Fruit fly (Drosophila melanogaster) whole organism: ENCODE data around the gene bc10.
A peak's percentile ranks its signal among the peaks of the same experiment; 100 is the strongest.

Source experiments
- CG8478 ChIP-seq: fragments of >200 bp; optimal IDR thresholded peaks from 2 replicates; lab custom pipeline; 2018; ENCODE audit warnings: inconsistent platforms
- Dll ChIP-seq: fragments of >200 bp; optimal IDR thresholded peaks from 2 replicates; lab custom pipeline; 2017
- EcR ChIP-seq, 2 experiments: fragments of >200 bp; optimal IDR thresholded peaks; 2 replicates each; lab custom pipeline; 2017; ENCODE audit warnings: missing biosample characterization in 2 of 2, missing genetic modification characterization in 2 of 2, missing genetic modification reagents in 2 of 2
- pan ChIP-seq: fragments of >200 bp; optimal IDR thresholded peaks from 2 replicates; lab custom pipeline; 2017
- psq ChIP-seq: fragments of >200 bp; optimal IDR thresholded peaks from 2 replicates; lab custom pipeline; 2017
- usp ChIP-seq: fragments of >200 bp; optimal IDR thresholded peaks from 2 replicates; lab custom pipeline; 2017; ENCODE audit warnings: missing biosample characterization, missing genetic modification characterization, mixed read lengths

Gene bc10

DNA sequence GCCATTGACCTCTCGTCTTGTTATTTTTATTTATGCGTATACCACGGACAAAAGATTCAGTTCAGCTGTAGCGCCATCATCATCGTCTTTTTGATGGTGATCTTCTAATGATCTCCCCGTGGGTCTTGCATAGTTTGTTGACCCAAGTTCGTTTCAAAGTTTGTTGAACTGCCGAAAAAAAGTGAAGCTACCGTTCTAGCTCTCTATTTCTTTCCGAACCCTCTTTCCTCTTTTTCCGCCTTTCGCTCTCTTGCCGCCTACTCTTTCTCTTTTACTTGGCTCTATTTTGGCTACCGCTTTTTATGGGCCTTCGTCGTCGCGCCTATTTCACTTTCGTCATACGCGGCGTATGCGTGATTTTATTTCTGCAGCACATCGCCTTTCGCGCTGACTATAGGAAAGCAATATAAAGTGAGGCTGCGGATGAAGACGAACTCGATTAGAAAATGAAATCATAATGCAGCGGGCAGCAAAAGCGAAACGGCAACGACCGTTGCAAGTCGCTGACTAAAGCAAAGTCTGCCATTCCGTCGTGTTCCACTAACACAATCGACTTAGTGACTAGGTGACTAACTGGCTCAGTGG, 43.8 kb downstream of the bc10 start:
- no peak for TF ChIP-seq EcR (GFP tag; optimal IDR thresholded peaks at IDR 0.05; lab: Kevin White, UChicago)
- TF ChIP-seq usp (GFP tag; lab: Kevin White, UChicago), result no peak
- no peak for TF ChIP-seq pan
- TF ChIP-seq psq (lab: Kevin White, UChicago), result no peak
- TF ChIP-seq CG8478 (lab: Kevin White, UChicago), result no peak
- no peak for TF ChIP-seq Dll (lab: Kevin White, UChicago)

DNA sequence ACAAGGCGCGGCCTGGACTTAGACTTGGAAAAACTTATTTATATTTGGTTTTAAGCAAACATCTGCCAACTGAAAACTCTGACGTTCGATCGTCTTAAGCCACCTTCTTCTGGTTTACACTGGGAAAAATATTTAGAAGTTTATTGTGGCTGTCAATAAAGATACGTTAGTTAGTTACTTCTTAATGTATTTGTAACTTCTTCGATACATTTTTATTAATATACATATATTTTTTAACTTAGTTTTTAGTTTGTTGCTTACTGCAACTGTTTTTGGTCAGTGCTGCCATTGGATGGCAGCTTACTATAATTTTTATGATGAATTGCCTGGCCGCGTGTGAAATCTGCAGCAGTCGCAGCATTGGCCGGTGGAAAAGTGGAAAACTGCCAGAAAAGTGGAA, 44.5 kb downstream of the bc10 start:
- TF ChIP-seq usp (GFP tag; lab: Kevin White, UChicago) (no peak), CG8478 (lab: Kevin White, UChicago) (no peak), psq (lab: Kevin White, UChicago) (no peak), EcR (GFP tag; optimal IDR thresholded peaks at IDR 0.05; lab: Kevin White, UChicago) (no peak), Dll (lab: Kevin White, UChicago) (no peak), pan (no peak)

DNA sequence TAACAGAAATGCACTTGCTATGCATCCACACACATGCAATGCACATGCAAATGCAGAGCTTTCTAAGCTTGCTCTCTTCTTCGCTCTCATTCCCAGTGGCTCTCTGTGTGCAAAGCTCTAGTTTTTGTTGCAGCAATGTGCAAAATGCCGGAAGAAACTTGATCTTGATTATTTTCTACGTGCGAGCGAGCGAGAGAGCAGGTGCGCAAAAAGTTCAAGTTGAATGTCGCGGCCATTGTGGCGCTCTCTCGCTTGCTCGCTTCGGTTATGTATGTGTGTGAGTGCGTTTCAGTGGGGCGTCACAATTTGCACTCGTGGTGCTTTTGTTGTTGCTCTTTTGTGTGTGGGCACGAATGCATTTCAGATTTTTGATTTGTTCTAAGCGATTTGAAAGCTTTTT, 45.6 kb downstream of the bc10 start:
- TF ChIP-seq usp (GFP tag; lab: Kevin White, UChicago), result no peak
- TF ChIP-seq CG8478 (lab: Kevin White, UChicago), result peak; percentile 8

dm6 chr3L:5611732-5612250, 46.8 kb downstream of the bc10 start:
- TF ChIP-seq pan, result no peak
- peak; percentile 84 to 97 for TF ChIP-seq EcR (GFP tag; optimal IDR thresholded peaks at IDR 0.05; lab: Kevin White, UChicago)

- TF ChIP-seq psq (lab: Kevin White, UChicago) (no peak), EcR (GFP tag; optimal IDR thresholded peaks at IDR 0.05; lab: Kevin White, UChicago) (peak; percentile 66 to 83)
Observed at dm6 chr3L:5615744-5616143, 50.7 kb downstream of the bc10 start.
